Fruit fly (Drosophila melanogaster): Measurements from ENCODE around the gene CG12375.

DNA sequence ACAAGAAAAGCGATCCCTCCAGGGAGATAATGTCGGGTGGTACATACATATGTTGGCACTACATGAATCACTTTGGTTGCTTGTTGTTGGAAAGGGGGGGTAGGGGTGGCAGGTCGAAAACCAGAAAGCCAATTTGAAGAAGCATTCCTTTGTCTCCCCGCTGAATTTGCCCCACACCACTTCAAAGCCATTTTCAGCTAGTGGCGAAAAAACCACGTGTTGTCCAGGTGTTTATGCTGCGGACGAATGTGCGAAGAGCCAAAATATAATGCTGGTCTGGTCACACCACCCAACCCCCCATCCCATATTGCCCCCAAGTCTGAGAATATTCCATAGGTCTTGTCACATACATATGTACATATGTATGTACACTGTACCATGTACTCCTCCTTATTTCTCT lies 34.8 kb downstream of the CG12375 start:
- TF ChIP-seq Myc (optimal IDR thresholded peaks at IDR 0.05) (no peak), ttk (optimal IDR thresholded peaks at IDR 0.05) (no peak), Sin3A (optimal IDR thresholded peaks at IDR 0.05) (no peak), psq (optimal IDR thresholded peaks at IDR 0.05) (no peak)
